Worm (Caenorhabditis elegans) whole organism, L3 larva: ENCODE data around the gene memi-3.
A peak's percentile ranks its signal among the peaks of the same experiment; 100 is the strongest.

Experiments
- R02D3.7 ChIP-seq: fragments of 150-350 bp; optimal IDR thresholded peaks from 2 replicates; lab custom pipeline; 2014; ENCODE audit warnings: missing biosample characterization, missing genetic modification characterization
- ama-1 ChIP-seq: fragments of 150-350 bp; optimal IDR thresholded peaks from 2 replicates; lab custom pipeline; 2018
- ceh-28 ChIP-seq: fragments of 150-350 bp; optimal IDR thresholded peaks from 2 replicates; lab custom pipeline; 2014; ENCODE audit warnings: missing biosample characterization, missing genetic modification reagents, missing genetic modification characterization
- ceh-82 ChIP-seq: fragments of 150-350 bp; optimal IDR thresholded peaks from 2 replicates; lab custom pipeline; 2014; ENCODE audit warnings: missing biosample characterization, missing genetic modification characterization
- ceh-9 ChIP-seq: sonication (generic microtip); optimal IDR thresholded peaks from 2 replicates; lab custom pipeline; 2018; ENCODE audit warnings: missing biosample characterization, missing genetic modification characterization
- daf-12 ChIP-seq: fragments of 150-350 bp; optimal IDR thresholded peaks from 2 replicates; lab custom pipeline; 2014; ENCODE audit warnings: missing biosample characterization, missing genetic modification reagents, missing genetic modification characterization
- egl-27 ChIP-seq: sonication (generic microtip); optimal IDR thresholded peaks from 4 replicates; lab custom pipeline; 2017; ENCODE audit warnings: missing biosample characterization, missing genetic modification reagents, missing genetic modification characterization
- egl-5 ChIP-seq: fragments of 150-350 bp; optimal IDR thresholded peaks from 2 replicates; lab custom pipeline; 2017; ENCODE audit warnings: missing biosample characterization, missing genetic modification reagents, missing genetic modification characterization, inconsistent platforms
- elt-1 ChIP-seq: fragments of 150-350 bp; optimal IDR thresholded peaks from 2 replicates; lab custom pipeline; 2014; ENCODE audit warnings: missing biosample characterization, missing genetic modification characterization
- elt-2 ChIP-seq: sonication (generic microtip); optimal IDR thresholded peaks from 2 replicates; lab custom pipeline; 2016; ENCODE audit warnings: missing genetic modification reagents, mild to moderate bottlenecking, missing genetic modification characterization, missing compliant biosample characterization
- elt-3 ChIP-seq, 3 experiments: fragments of 150-350 bp in 1 of 3; sonication (generic microtip) in 2 of 3; optimal IDR thresholded peaks; 2 replicates in 2 of 3; 4 replicates in 1 of 3; lab custom pipeline; 2014 to 2017; ENCODE audit warnings: missing biosample characterization in 3 of 3, missing genetic modification characterization in 3 of 3
- fkh-2 ChIP-seq: fragments of 150-350 bp; optimal IDR thresholded peaks from 2 replicates; lab custom pipeline; 2014; ENCODE audit warnings: missing biosample characterization, missing genetic modification reagents, missing genetic modification characterization
- fos-1 ChIP-seq: fragments of 150-350 bp; optimal IDR thresholded peaks from 2 replicates; lab custom pipeline; 2014; ENCODE audit warnings: missing biosample characterization, missing genetic modification characterization
- jun-1 ChIP-seq: fragments of 150-350 bp; optimal IDR thresholded peaks from 2 replicates; lab custom pipeline; 2014; ENCODE audit warnings: missing biosample characterization, missing genetic modification reagents, missing genetic modification characterization
- lin-15B ChIP-seq: fragments of 150-350 bp; optimal IDR thresholded peaks from 2 replicates; lab custom pipeline; 2014; ENCODE audit warnings: missing biosample characterization, missing genetic modification characterization
- lin-39 ChIP-seq: fragments of 150-350 bp; optimal IDR thresholded peaks from 2 replicates; lab custom pipeline; 2018; ENCODE audit warnings: missing biosample characterization, missing genetic modification reagents, missing genetic modification characterization
- lsy-12 ChIP-seq: sonication (generic microtip); optimal IDR thresholded peaks from 2 replicates; lab custom pipeline; 2016; ENCODE audit warnings: mild to moderate bottlenecking, missing genetic modification characterization, missing compliant biosample characterization
- mdl-1 ChIP-seq: fragments of 150-350 bp; optimal IDR thresholded peaks from 2 replicates; lab custom pipeline; 2014; ENCODE audit warnings: missing biosample characterization, missing genetic modification characterization
- mml-1 ChIP-seq: fragments of 150-350 bp; sonication (generic microtip); optimal IDR thresholded peaks from 3 replicates; lab custom pipeline; 2014; ENCODE audit warnings: missing biosample characterization, missing genetic modification characterization
- nhr-11 ChIP-seq: fragments of 150-350 bp; optimal IDR thresholded peaks from 2 replicates; lab custom pipeline; 2014; ENCODE audit warnings: missing biosample characterization, missing genetic modification characterization
- nhr-12 ChIP-seq: fragments of 150-350 bp; optimal IDR thresholded peaks from 2 replicates; lab custom pipeline; 2014; ENCODE audit warnings: missing biosample characterization, missing genetic modification characterization
- nhr-23 ChIP-seq: fragments of 150-350 bp; optimal IDR thresholded peaks from 2 replicates; lab custom pipeline; 2014; ENCODE audit warnings: missing biosample characterization, missing genetic modification reagents, missing genetic modification characterization
- nhr-237 ChIP-seq: fragments of 150-350 bp; optimal IDR thresholded peaks from 2 replicates; lab custom pipeline; 2014; ENCODE audit warnings: missing biosample characterization, missing genetic modification characterization
- nhr-25 ChIP-seq: sonication (generic microtip); optimal IDR thresholded peaks from 2 replicates; lab custom pipeline; 2017; ENCODE audit warnings: missing biosample characterization, missing genetic modification characterization
- nhr-28 ChIP-seq: fragments of 150-350 bp; optimal IDR thresholded peaks from 2 replicates; lab custom pipeline; 2014; ENCODE audit warnings: missing biosample characterization, missing genetic modification characterization
- nhr-43 ChIP-seq: sonication (generic microtip); optimal IDR thresholded peaks from 2 replicates; lab custom pipeline; 2016; ENCODE audit warnings: mild to moderate bottlenecking, missing genetic modification characterization, missing compliant biosample characterization; ENCODE audit not compliant: poor library complexity, severe bottlenecking
- nhr-67 ChIP-seq: fragments of 150-350 bp; optimal IDR thresholded peaks from 2 replicates; lab custom pipeline; 2014; ENCODE audit warnings: missing biosample characterization, missing genetic modification characterization
- nhr-76 ChIP-seq: fragments of 150-350 bp; sonication (generic microtip); optimal IDR thresholded peaks from 5 replicates; lab custom pipeline; 2014; ENCODE audit warnings: missing biosample characterization, missing genetic modification characterization
- nhr-77 ChIP-seq: fragments of 150-350 bp; optimal IDR thresholded peaks from 2 replicates; lab custom pipeline; 2014; ENCODE audit warnings: missing biosample characterization, missing genetic modification characterization
- pqm-1 ChIP-seq: fragments of 150-350 bp; optimal IDR thresholded peaks from 2 replicates; lab custom pipeline; 2017; ENCODE audit warnings: missing biosample characterization, missing genetic modification characterization, inconsistent platforms
- skn-1 ChIP-seq: fragments of 150-350 bp; optimal IDR thresholded peaks from 2 replicates; lab custom pipeline; 2014; ENCODE audit warnings: missing biosample characterization, missing genetic modification characterization
- snpc-4 ChIP-seq: fragments of 150-350 bp; optimal IDR thresholded peaks from 2 replicates; lab custom pipeline; 2014; ENCODE audit warnings: missing biosample characterization, missing genetic modification characterization
- zag-1 ChIP-seq: fragments of 150-350 bp; optimal IDR thresholded peaks from 2 replicates; lab custom pipeline; 2014; ENCODE audit warnings: missing biosample characterization, missing genetic modification characterization
- ztf-11 ChIP-seq: fragments of 150-350 bp; optimal IDR thresholded peaks from 2 replicates; lab custom pipeline; 2014; ENCODE audit warnings: missing biosample characterization, missing genetic modification characterization
- ztf-4 ChIP-seq: fragments of 150-350 bp; optimal IDR thresholded peaks from 2 replicates; lab custom pipeline; 2014; ENCODE audit warnings: missing biosample characterization, missing genetic modification characterization

memi-3 gene

ce11 chrIV:11388684-11389083, 14.5 kb downstream of the memi-3 start:
- TF ChIP-seq nhr-11 (tag; lab: Kevin White, UChicago) (peak; percentile 9), egl-5 (tag; lab: Kevin White, UChicago) (no peak)
- TF ChIP-seq, all 47 proteins: peak for 1

ce11 chrIV:11379254-11379653, 23.9 kb downstream of the memi-3 start, which contains the start of gene fbxb-76:
TSS of gene fbxb-76 (minus strand) at chrIV:11379354.
- no peak for TF ChIP-seq lsy-12 (tag; lab: Kevin White, UChicago)
- no peak for TF ChIP-seq nhr-28
- TF ChIP-seq jun-1 (tag; lab: Kevin White, UChicago): no peak
- TF ChIP-seq fos-1 (tag; lab: Kevin White, UChicago): no peak
- TF ChIP-seq daf-12 (tag; lab: Kevin White, UChicago): no peak
- TF ChIP-seq nhr-67: no peak
- TF ChIP-seq ceh-82 (tag; lab: Kevin White, UChicago): no peak
- TF ChIP-seq elt-3 (tag; optimal IDR thresholded peaks at IDR 0.05; lab: Kevin White, UChicago): no peak
- TF ChIP-seq egl-27 (tag; lab: Kevin White, UChicago): no peak
- TF ChIP-seq elt-1 (tag; lab: Kevin White, UChicago): no peak
- TF ChIP-seq nhr-76 (tag; lab: Kevin White, UChicago): no peak
- no peak for TF ChIP-seq lin-39 (tag; lab: Kevin White, UChicago)
- TF ChIP-seq mdl-1: no peak
- no peak for TF ChIP-seq ztf-4
- TF ChIP-seq elt-2 (tag; lab: Kevin White, UChicago): no peak
- TF ChIP-seq nhr-25 (tag; lab: Kevin White, UChicago): no peak
- no peak for TF ChIP-seq ztf-11
- no peak for TF ChIP-seq pqm-1

ce11 chrIV:11377439-11377838, 25.7 kb downstream of the memi-3 start:
- no peak for TF ChIP-seq daf-12 (tag; lab: Kevin White, UChicago)
- TF ChIP-seq mdl-1: no peak
- no peak for TF ChIP-seq ceh-82 (tag; lab: Kevin White, UChicago)
- TF ChIP-seq egl-27 (tag; lab: Kevin White, UChicago): no peak
- TF ChIP-seq nhr-43: no peak
- TF ChIP-seq mml-1 (tag; lab: Kevin White, UChicago): no peak
- TF ChIP-seq nhr-12 (tag; lab: Kevin White, UChicago): no peak
- no peak for TF ChIP-seq ztf-11
- TF ChIP-seq lin-15B: no peak
- TF ChIP-seq ceh-9: no peak
- no peak for TF ChIP-seq ceh-28 (tag; lab: Kevin White, UChicago)
- no peak for TF ChIP-seq skn-1 (tag; lab: Kevin White, UChicago)
- no peak for TF ChIP-seq fkh-2
- no peak for TF ChIP-seq R02D3.7 (tag; lab: Kevin White, UChicago)

DNA sequence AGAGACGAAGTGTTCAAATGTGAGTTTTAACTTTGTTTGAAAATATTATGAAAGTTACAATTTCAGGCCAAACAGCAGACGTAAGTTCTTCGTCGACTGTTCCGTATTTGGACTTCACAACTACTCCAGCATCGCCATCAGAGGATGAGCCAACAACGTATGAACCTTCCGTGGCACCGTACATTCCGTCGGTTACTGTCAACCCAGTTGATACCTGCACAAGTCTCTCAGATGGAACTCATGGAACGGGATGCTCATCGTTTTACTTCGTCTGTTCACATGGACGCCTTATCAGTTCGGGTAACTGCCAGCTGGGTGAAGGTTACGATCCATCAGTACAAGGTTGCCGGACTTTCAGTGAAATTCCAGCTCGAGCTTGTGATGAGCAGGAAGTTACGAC, 27.4 kb downstream of the memi-3 start:
- no peak for TF ChIP-seq nhr-76 (tag; lab: Kevin White, UChicago)
- no peak for TF ChIP-seq fkh-2
- TF ChIP-seq nhr-237 (tag; lab: Kevin White, UChicago): no peak
- TF ChIP-seq nhr-77 (tag; lab: Kevin White, UChicago): no peak
- TF ChIP-seq fos-1 (tag; lab: Kevin White, UChicago): no peak

DNA sequence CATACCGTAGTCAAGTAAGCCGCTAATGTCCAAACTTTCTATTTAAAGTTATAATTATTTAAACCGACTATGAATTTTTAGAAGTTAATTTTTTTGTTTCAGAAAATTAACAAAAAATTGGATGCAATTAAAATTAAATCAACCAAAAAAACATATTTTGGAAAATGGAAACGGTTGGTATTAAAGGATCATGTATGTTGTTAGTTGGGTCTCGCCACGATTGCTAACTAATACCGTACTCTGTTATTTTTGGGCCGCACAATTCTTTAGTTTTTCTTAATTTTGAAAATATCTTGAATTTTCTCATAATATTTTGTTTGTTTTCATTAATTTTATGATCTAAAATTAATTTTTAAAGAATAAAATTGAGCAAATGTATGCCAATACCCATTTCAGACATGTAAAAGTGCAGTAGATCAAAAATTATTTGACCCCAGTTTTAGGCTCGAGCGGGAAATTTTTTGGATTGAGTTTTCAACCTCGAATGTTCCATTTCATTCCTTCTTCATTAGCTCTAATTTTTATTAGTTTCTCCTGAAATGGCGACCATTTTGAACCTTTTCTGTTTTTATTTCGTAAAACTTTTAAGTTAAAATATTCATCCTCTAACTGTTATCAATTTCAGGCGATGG, 30.7 kb downstream of the memi-3 start, which contains the start of gene cbd-1:
Gene cbd-1, plus strand, starts transcription at position 626 of the 632 bp plus-strand sequence.
- no peak for TF ChIP-seq ztf-4
- TF ChIP-seq zag-1 (tag; lab: Kevin White, UChicago): no peak
- no peak for TF ChIP-seq nhr-237 (tag; lab: Kevin White, UChicago)
- no peak for TF ChIP-seq pqm-1
- TF ChIP-seq ama-1 (lab: Kevin White, UChicago): no peak
- TF ChIP-seq nhr-25 (tag; lab: Kevin White, UChicago): no peak
- TF ChIP-seq elt-1 (tag; lab: Kevin White, UChicago): no peak
- TF ChIP-seq daf-12 (tag; lab: Kevin White, UChicago): no peak
- TF ChIP-seq jun-1 (tag; lab: Kevin White, UChicago): no peak
- TF ChIP-seq lin-15B: no peak
- TF ChIP-seq snpc-4 (tag; lab: Kevin White, UChicago): no peak
- TF ChIP-seq mml-1 (tag; lab: Kevin White, UChicago): no peak
- no peak for TF ChIP-seq nhr-23 (tag; lab: Kevin White, UChicago)
- TF ChIP-seq ceh-82 (tag; lab: Kevin White, UChicago): no peak
